Fruit fly (Drosophila melanogaster) Kc167 (cell line): ENCODE results near the gene CG4004.

Experiments
- Myc ChIP-seq: fragments of >200 bp; optimal IDR thresholded peaks from 2 replicates; lab custom pipeline; 2017; ENCODE audit warnings: missing external identifiers
- Sin3A ChIP-seq: fragments of >200 bp; optimal IDR thresholded peaks from 2 replicates; lab custom pipeline; 2018; ENCODE audit warnings: missing external identifiers
- h ChIP-seq: fragments of >200 bp; optimal IDR thresholded peaks from 3 replicates; lab custom pipeline; 2018; ENCODE audit warnings: missing external identifiers
- insv ChIP-seq: fragments of >200 bp; optimal IDR thresholded peaks from 3 replicates; lab custom pipeline; 2018; ENCODE audit warnings: missing external identifiers
- psq ChIP-seq: fragments of >200 bp; optimal IDR thresholded peaks from 2 replicates; lab custom pipeline; 2017; ENCODE audit warnings: missing external identifiers
- ttk ChIP-seq: sonication (Bioruptor generic); optimal IDR thresholded peaks from 2 replicates; lab custom pipeline; 2017; ENCODE audit warnings: missing external identifiers

Gene CG4004

dm6 chrX:12739047-12739446 is 5.0 kb upstream of the CG4004 start:
- TF ChIP-seq Myc (lab: Kevin White, UChicago): no peak
- no peak for TF ChIP-seq h (lab: Kevin White, UChicago)
- TF ChIP-seq insv (lab: Kevin White, UChicago): no peak
- peak; percentile 71 for TF ChIP-seq psq (lab: Kevin White, UChicago)
- no peak for TF ChIP-seq ttk (lab: Kevin White, UChicago)
- TF ChIP-seq Sin3A (lab: Kevin White, UChicago): no peak

- no peak for TF ChIP-seq Sin3A (lab: Kevin White, UChicago)
- no peak for TF ChIP-seq insv (lab: Kevin White, UChicago)
- no peak for TF ChIP-seq h (lab: Kevin White, UChicago)
- no peak for TF ChIP-seq psq (lab: Kevin White, UChicago)
- TF ChIP-seq Myc (lab: Kevin White, UChicago): no peak
- TF ChIP-seq ttk (lab: Kevin White, UChicago): no peak
Observed at dm6 chrX:12739789-12740188, 4.2 kb upstream of the CG4004 start.

- TF ChIP-seq insv (lab: Kevin White, UChicago) (no peak), Sin3A (lab: Kevin White, UChicago) (no peak), ttk (lab: Kevin White, UChicago) (no peak), Myc (lab: Kevin White, UChicago) (no peak)
Observed at dm6 chrX:12740441-12740840, 3.6 kb upstream of the CG4004 start.

dm6 chrX:12741914-12742650 is 1.9 kb upstream of the CG4004 start, which contains the start of gene Smr:
Gene Smr, minus strand, starts transcription at chrX:12742618.
- TF ChIP-seq h (lab: Kevin White, UChicago): no peak
- TF ChIP-seq ttk (lab: Kevin White, UChicago): no peak
- TF ChIP-seq psq (lab: Kevin White, UChicago): no peak
- TF ChIP-seq Sin3A (lab: Kevin White, UChicago): no peak

dm6 chrX:12742651-12743020 is 1.4 kb upstream of the CG4004 start:
- TF ChIP-seq Sin3A (lab: Kevin White, UChicago) (no peak), Myc (lab: Kevin White, UChicago) (no peak), insv (lab: Kevin White, UChicago) (no peak), ttk (lab: Kevin White, UChicago) (no peak), h (lab: Kevin White, UChicago) (no peak), psq (lab: Kevin White, UChicago) (no peak)

- TF ChIP-seq Sin3A (lab: Kevin White, UChicago): no peak
- no peak for TF ChIP-seq psq (lab: Kevin White, UChicago)
- no peak for TF ChIP-seq h (lab: Kevin White, UChicago)
- TF ChIP-seq insv (lab: Kevin White, UChicago): no peak
- no peak for TF ChIP-seq Myc (lab: Kevin White, UChicago)
- no peak for TF ChIP-seq ttk (lab: Kevin White, UChicago)
Observed at dm6 chrX:12743296-12743695, 716 bp upstream of the CG4004 start.

- TF ChIP-seq insv (lab: Kevin White, UChicago) (no peak), Sin3A (lab: Kevin White, UChicago) (no peak), ttk (lab: Kevin White, UChicago) (no peak), psq (lab: Kevin White, UChicago) (no peak), Myc (lab: Kevin White, UChicago) (no peak), h (lab: Kevin White, UChicago) (no peak)
Observed at dm6 chrX:12745117-12745516, 1.1 kb downstream of the CG4004 start.

dm6 chrX:12747746-12748710 is 4.0 kb downstream of the CG4004 start:
- TF ChIP-seq Sin3A (lab: Kevin White, UChicago) (no peak), psq (lab: Kevin White, UChicago) (no peak), Myc (lab: Kevin White, UChicago) (no peak), insv (lab: Kevin White, UChicago) (no peak), ttk (lab: Kevin White, UChicago) (no peak), h (lab: Kevin White, UChicago) (no peak)

dm6 chrX:12748967-12749366 is 5.0 kb downstream of the CG4004 start:
- TF ChIP-seq Myc (lab: Kevin White, UChicago): no peak
- no peak for TF ChIP-seq ttk (lab: Kevin White, UChicago)
- TF ChIP-seq psq (lab: Kevin White, UChicago): no peak
- TF ChIP-seq h (lab: Kevin White, UChicago): no peak
- TF ChIP-seq insv (lab: Kevin White, UChicago): no peak
- TF ChIP-seq Sin3A (lab: Kevin White, UChicago): no peak

- TF ChIP-seq Sin3A (lab: Kevin White, UChicago) (no peak), h (lab: Kevin White, UChicago) (no peak), psq (lab: Kevin White, UChicago) (no peak), insv (lab: Kevin White, UChicago) (no peak), Myc (lab: Kevin White, UChicago) (no peak), ttk (lab: Kevin White, UChicago) (no peak)
Observed at dm6 chrX:12749891-12750581, 6.0 kb downstream of the CG4004 start.
